Fruit fly (Drosophila melanogaster): ENCODE data around the gene Ude.

DNA sequence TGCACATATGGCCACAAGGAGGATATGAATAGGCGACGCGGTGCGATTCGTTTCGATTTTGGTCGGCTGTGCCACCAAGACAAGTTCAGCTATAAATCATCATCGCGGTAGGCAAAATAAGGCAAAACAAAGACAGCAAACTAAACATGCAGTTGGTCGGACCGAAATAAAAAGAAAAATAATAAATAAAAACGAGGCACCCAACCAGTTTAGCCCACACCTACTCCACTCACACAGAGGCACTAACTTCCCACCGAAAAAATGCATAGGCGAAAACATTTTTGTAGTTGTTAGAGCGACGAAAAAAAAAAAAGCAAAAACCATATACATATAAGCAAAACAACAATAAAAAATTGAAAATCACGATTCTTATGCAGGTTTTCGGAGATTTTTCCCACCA lies 32.8 kb downstream of the Ude start:
- TF ChIP-seq trem (tag; optimal IDR thresholded peaks at IDR 0.05) (no peak), Six4 (GFP tag; optimal IDR thresholded peaks at IDR 0.05) (no peak), Fer3 (tag; optimal IDR thresholded peaks at IDR 0.05) (no peak)

All from whole organism, embryonic.